Fruit fly (Drosophila melanogaster): ENCODE results near the gene CG8539.

CG8539 gene

DNA sequence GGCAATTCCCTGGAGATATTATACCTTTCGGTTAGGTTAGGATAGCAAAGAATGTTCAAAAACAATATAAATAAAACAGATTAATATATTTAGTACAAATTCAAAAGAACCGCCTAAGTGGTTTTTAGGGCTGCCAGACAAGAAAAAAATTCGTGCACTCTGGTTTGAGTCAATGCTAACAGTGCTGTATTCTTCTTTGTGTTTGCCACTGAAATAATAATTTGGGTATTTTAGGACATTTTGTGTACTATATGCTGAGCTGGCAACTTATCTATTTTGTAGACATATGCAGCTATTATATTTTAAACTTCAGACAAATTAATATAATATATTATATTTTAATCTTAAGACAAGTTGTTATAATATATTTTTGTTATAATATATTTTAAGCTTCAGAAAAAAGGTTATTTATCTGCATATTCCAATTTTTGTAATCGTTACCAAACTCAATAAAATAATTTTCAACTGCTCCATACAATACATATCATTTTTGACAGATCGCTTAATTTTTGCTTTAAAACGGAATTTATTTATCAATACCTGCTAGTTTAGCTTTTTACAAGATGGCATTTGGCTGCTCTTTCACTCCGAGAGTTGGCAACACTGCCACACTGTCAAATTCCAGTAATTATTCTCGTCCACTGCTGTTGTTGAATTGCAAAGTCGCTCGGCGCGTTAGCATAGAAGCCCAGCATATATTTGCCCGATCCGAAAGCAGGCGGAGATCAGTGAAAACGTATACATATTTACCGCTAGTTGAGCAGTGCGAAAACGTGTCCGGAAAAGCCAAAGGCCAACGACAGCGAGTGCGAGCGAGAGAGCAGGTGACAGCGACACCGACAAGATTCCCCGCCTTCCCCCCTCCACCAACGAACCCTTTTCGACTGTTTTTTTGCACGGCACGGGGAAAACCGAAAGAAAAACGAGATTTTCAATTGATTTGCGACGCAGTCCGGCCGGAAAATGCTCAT, 12.1 kb upstream of the CG8539 start, which contains the start of gene CG7546 (continued):
- TF ChIP-seq CG12391 (tag; optimal IDR thresholded peaks at IDR 0.05) (peak; percentile 76), CG6765 (GFP tag; optimal IDR thresholded peaks at IDR 0.05) (no peak), CG1647 (GFP tag; optimal IDR thresholded peaks at IDR 0.05) (no peak), ci (GFP tag; IDR thresholded peaks at IDR 0.05) (0 out of 3 replicates have a peak, but pooled peaks have one; percentile 21), trem (tag; optimal IDR thresholded peaks at IDR 0.05) (peak; percentile 58), stc (GFP tag; IDR thresholded peaks at IDR 0.05) (0 out of 2 replicates have a peak, but pooled peaks have one; percentile 17), CG17802 (tag; optimal IDR thresholded peaks at IDR 0.05) (no peak), row (GFP tag; IDR thresholded peaks at IDR 0.05) (peak; percentile 80), CG32532 (GFP tag; IDR thresholded peaks at IDR 0.05) (peak; percentile 50), slp2 (GFP tag; optimal IDR thresholded peaks at IDR 0.05) (no peak), luna (GFP tag; optimal IDR thresholded peaks at IDR 0.05) (no peak), Hmr (GFP tag; optimal IDR thresholded peaks at IDR 0.05) (peak; percentile 39), PHDP (tag; optimal IDR thresholded peaks at IDR 0.05) (no peak), mirr (GFP tag; optimal IDR thresholded peaks at IDR 0.05) (no peak), Nf-YC (tag; optimal IDR thresholded peaks at IDR 0.05) (peak; percentile 22), H2.0 (GFP tag; IDR thresholded peaks at IDR 0.05) (0 out of 2 replicates have a peak, but pooled peaks have one; percentile 15), CG3065 (GFP tag; optimal IDR thresholded peaks at IDR 0.05) (no peak), ewg (GFP tag; optimal IDR thresholded peaks at IDR 0.05) (peak; percentile 26), CG17612 (GFP tag; IDR thresholded peaks at IDR 0.05) (no peak), chif (GFP tag; optimal IDR thresholded peaks at IDR 0.05) (no peak), YL-1 (GFP tag; optimal IDR thresholded peaks at IDR 0.05) (peak; percentile 43), Xrp1 (GFP tag; IDR thresholded peaks at IDR 0.05) (no peak), tgo (GFP tag; IDR thresholded peaks at IDR 0.05) (no peak), sens (GFP tag) (peak; percentile 34), kni (GFP tag; optimal IDR thresholded peaks at IDR 0.05) (no peak), sd (tag; optimal IDR thresholded peaks at IDR 0.05) (peak; percentile 88), CG3407 (GFP tag; optimal IDR thresholded peaks at IDR 0.05) (no peak), CG31388 (GFP tag; optimal IDR thresholded peaks at IDR 0.05) (no peak), sug (tag; optimal IDR thresholded peaks at IDR 0.05) (peak; percentile 48), Ptx1 (GFP tag; IDR thresholded peaks at IDR 0.05) (peak; percentile 44; the same call in 1 of the 2 replicates), ac (GFP tag; optimal IDR thresholded peaks at IDR 0.05) (no peak), Pdp1 (GFP tag; optimal IDR thresholded peaks at IDR 0.05) (peak in 1 of 2 experiments; percentile 21), vnd (GFP tag; IDR thresholded peaks at IDR 0.05; ENCODE audit: partially characterized antibody) (no peak), Scr (GFP tag; IDR thresholded peaks at IDR 0.05; ENCODE audit: partially characterized antibody) (no peak), CG3838 (GFP tag; optimal IDR thresholded peaks at IDR 0.05) (no peak), dmrt99B (tag; optimal IDR thresholded peaks at IDR 0.05) (no peak), CG18764 (GFP tag; optimal IDR thresholded peaks at IDR 0.05) (no peak), ken (GFP tag; IDR thresholded peaks at IDR 0.05) (0 out of 3 replicates have a peak, but pooled peaks have one; percentile 15), ttk (GFP tag; IDR thresholded peaks at IDR 0.05) (no peak), chm (GFP tag; IDR thresholded peaks at IDR 0.05) (no peak), CG43689 (GFP tag; IDR thresholded peaks at IDR 0.05) (no peak), unc-4 (GFP tag; IDR thresholded peaks at IDR 0.05; ENCODE audit: partially characterized antibody) (no peak), Fer2 (tag; optimal IDR thresholded peaks at IDR 0.05) (no peak), nerfin-2 (GFP tag; IDR thresholded peaks at IDR 0.05; ENCODE audit: partially characterized antibody) (no peak), kay (GFP tag; optimal IDR thresholded peaks at IDR 0.05) (no peak), CG9797 (GFP tag; optimal IDR thresholded peaks at IDR 0.05) (peak; percentile 40), jing (GFP tag; optimal IDR thresholded peaks at IDR 0.05) (no peak), lbe (GFP tag; optimal IDR thresholded peaks at IDR 0.05) (no peak)
